Worm (Caenorhabditis elegans): ENCODE data around the gene C55C3.73.

Gene C55C3.73

ce11 chrIV:5741045-5741444, 37.8 kb upstream of the C55C3.73 start, which contains the start of gene chil-11:
Gene chil-11, plus strand, starts transcription at chrIV:5741345.
- TF ChIP-seq ces-1 (GFP tag; optimal IDR thresholded peaks at IDR 0.05) (no peak), nhr-85 (tag) (no peak), hlh-17 (GFP tag; optimal IDR thresholded peaks at IDR 0.05; ENCODE audit: borderline replicate concordance) (no peak), Y116A8C.19 (tag; optimal IDR thresholded peaks at IDR 0.05; ENCODE audit: borderline replicate concordance) (no peak)

- no peak for TF ChIP-seq aha-1 (tag; optimal IDR thresholded peaks at IDR 0.05)
- TF ChIP-seq efl-1 (optimal IDR thresholded peaks at IDR 0.05): no peak
- TF ChIP-seq efl-1 (GFP tag; optimal IDR thresholded peaks at IDR 0.05 in 1 of 2): peak in 1 of 2 experiments; percentile 21
These were observed 31.5 kb upstream of the C55C3.73 start, which contains the start of gene cpg-18 for ce11 chrIV:5734720-5735119. Gene cpg-18, plus strand, starts transcription at chrIV:5735020.

ce11 chrIV:5731597-5731996, 28.3 kb upstream of the C55C3.73 start, which contains the start of gene H35B03.2:
Gene H35B03.2, minus strand, starts transcription at chrIV:5731674.
- TF ChIP-seq lin-15B (tag; optimal IDR thresholded peaks at IDR 0.05) (peak; percentile 66), egl-13 (tag; optimal IDR thresholded peaks at IDR 0.05) (peak; percentile 62), elt-2 (tag; optimal IDR thresholded peaks at IDR 0.05) (peak; percentile 2), isw-1 (GFP tag; IDR thresholded peaks at IDR 0.05) (peak; percentile 60), tbx-2 (tag; optimal IDR thresholded peaks at IDR 0.05) (peak; percentile 76), pag-3 (tag; optimal IDR thresholded peaks at IDR 0.05; ENCODE audit: borderline replicate concordance, insufficient read depth) (no peak), alr-1 (tag; optimal IDR thresholded peaks at IDR 0.05; ENCODE audit: borderline replicate concordance) (no peak), unc-30 (tag; optimal IDR thresholded peaks at IDR 0.05) (no peak), nhr-28 (tag; optimal IDR thresholded peaks at IDR 0.05) (no peak), nhr-84 (tag; optimal IDR thresholded peaks at IDR 0.05) (no peak), ceh-8 (GFP tag; optimal IDR thresholded peaks at IDR 0.05) (no peak), ets-5 (GFP tag; IDR thresholded peaks at IDR 0.05) (no peak), pax-3 (tag; optimal IDR thresholded peaks at IDR 0.05) (no peak), swsn-7 (tag; optimal IDR thresholded peaks at IDR 0.05) (peak; percentile 71), nhr-19 (GFP tag; conservative IDR thresholded peaks at IDR 0.05) (peak; percentile 69), irx-1 (tag; optimal IDR thresholded peaks at IDR 0.05) (peak; percentile 64), ztf-4 (tag; optimal IDR thresholded peaks at IDR 0.05) (no peak), lin-14 (GFP tag; optimal IDR thresholded peaks at IDR 0.05) (peak; percentile 69), snpc-4 (tag; optimal IDR thresholded peaks at IDR 0.05) (peak; percentile 39), ceh-63 (GFP tag; optimal IDR thresholded peaks at IDR 0.05) (no peak), Y116A8C.19 (tag; optimal IDR thresholded peaks at IDR 0.05; ENCODE audit: borderline replicate concordance) (no peak), nhr-90 (tag; optimal IDR thresholded peaks at IDR 0.05; ENCODE audit: poor library complexity) (peak; percentile 70), nhr-71 (tag; optimal IDR thresholded peaks at IDR 0.05) (peak; percentile 84), nhr-77 (tag; optimal IDR thresholded peaks at IDR 0.05) (no peak), sox-4 (tag; optimal IDR thresholded peaks at IDR 0.05) (no peak), jun-1 (tag; optimal IDR thresholded peaks at IDR 0.05) (peak; percentile 32), lin-13 (GFP tag; optimal IDR thresholded peaks at IDR 0.05) (peak; percentile 51), egl-27 (tag; optimal IDR thresholded peaks at IDR 0.05) (no peak), C34B4.2 (tag; optimal IDR thresholded peaks at IDR 0.05) (no peak), nhr-20 (tag; optimal IDR thresholded peaks at IDR 0.05) (peak; percentile 76), pqm-1 (tag; optimal IDR thresholded peaks at IDR 0.05) (no peak), hpl-2 (GFP tag; optimal IDR thresholded peaks at IDR 0.05) (no peak), xbp-1 (tag; optimal IDR thresholded peaks at IDR 0.05) (peak; percentile 71), zip-4 (GFP tag; optimal IDR thresholded peaks at IDR 0.05) (no peak), unc-98 (GFP tag; IDR thresholded peaks at IDR 0.05) (no peak), hlh-4 (tag; optimal IDR thresholded peaks at IDR 0.05) (no peak), aha-1 (tag; optimal IDR thresholded peaks at IDR 0.05) (no peak), snu-23 (GFP tag; optimal IDR thresholded peaks at IDR 0.05) (peak; percentile 83), ama-1 (optimal IDR thresholded peaks at IDR 0.05) (no peak), mab-9 (GFP tag; IDR thresholded peaks at IDR 0.05) (no peak), vab-15 (tag; optimal IDR thresholded peaks at IDR 0.05) (no peak), nhr-237 (tag; optimal IDR thresholded peaks at IDR 0.05) (no peak), nhr-85 (tag) (peak; percentile 67), blmp-1 (tag; optimal IDR thresholded peaks at IDR 0.05) (peak; percentile 65), unc-86 (tag; optimal IDR thresholded peaks at IDR 0.05) (peak; percentile 65)

Measured in whole organism, L1 larva.